Worm (Caenorhabditis elegans) whole organism, L4 larva: ENCODE data around the gene dpy-8.

Source experiments
- D1046.2 ChIP-seq: fragments of 200-800 bp; sonication (Bioruptor generic); IDR thresholded peaks from 2 replicates; pipeline ENCODE4 v1.3.6; 2022; ENCODE audit warnings: missing genetic modification characterization, missing compliant biosample characterization
- T20F7.1 ChIP-seq: fragments of 200-800 bp; sonication (Bioruptor generic); optimal IDR thresholded peaks from 2 replicates; lab custom pipeline; 2018; ENCODE audit warnings: mild to moderate bottlenecking, missing genetic modification characterization, missing compliant biosample characterization
- T26A8.4 ChIP-seq: fragments of 200-800 bp; sonication (Bioruptor generic); IDR thresholded peaks from 2 replicates; pipeline ENCODE4 v1.3.6; 2022; ENCODE audit warnings: missing genetic modification characterization, missing compliant biosample characterization
- Y105C5A.15 ChIP-seq: fragments of 200-800 bp; sonication (Bioruptor generic); IDR thresholded peaks from 2 replicates; pipeline ENCODE4 v1.3.6; 2022; ENCODE audit warnings: missing genetic modification characterization, missing compliant biosample characterization
- Y48G9A.11 ChIP-seq: fragments of 200-800 bp; sonication (Bioruptor generic); IDR thresholded peaks from 2 replicates; pipeline ENCODE4 v1.3.6; 2022; ENCODE audit warnings: missing genetic modification reagents, missing genetic modification characterization, missing compliant biosample characterization
- Y75B8A.6 ChIP-seq: fragments of 200-800 bp; sonication (Bioruptor generic); IDR thresholded peaks from 2 replicates; pipeline ENCODE4 v1.3.6; 2022; ENCODE audit warnings: missing genetic modification reagents, missing genetic modification characterization, missing compliant biosample characterization
- aha-1 ChIP-seq: fragments of 150-350 bp; peaks from one replicate; lab custom pipeline; 2014; ENCODE audit warnings: missing biosample characterization, missing genetic modification characterization
- ceh-20 ChIP-seq: fragments of 200-800 bp; sonication (Bioruptor generic); IDR thresholded peaks from 2 replicates; pipeline ENCODE4 v1.3.6; 2022; ENCODE audit warnings: missing genetic modification reagents, missing genetic modification characterization, missing compliant biosample characterization
- ceh-28 ChIP-seq: fragments of 150-350 bp; optimal IDR thresholded peaks from 2 replicates; lab custom pipeline; 2014; ENCODE audit warnings: missing biosample characterization, missing genetic modification reagents, missing genetic modification characterization
- ceh-32 ChIP-seq: sonication (generic microtip); optimal IDR thresholded peaks from 2 replicates; lab custom pipeline; 2016; ENCODE audit warnings: mild to moderate bottlenecking, missing genetic modification characterization, missing compliant biosample characterization; ENCODE audit not compliant: poor library complexity
- daf-16 ChIP-seq, 3 experiments: sonication (generic microtip); optimal IDR thresholded peaks; 2 replicates each; lab custom pipeline; 2016 to 2017; ENCODE audit warnings: missing genetic modification characterization in 3 of 3, missing genetic modification reagents in 3 of 3, mild to moderate bottlenecking in 2 of 3, missing compliant biosample characterization in 2 of 3, missing biosample characterization in 1 of 3, moderate library complexity in 1 of 3
- dmd-6 ChIP-seq: fragments of 200-800 bp; sonication (Bioruptor generic); IDR thresholded peaks from 2 replicates; pipeline ENCODE4 v1.3.6; 2022; ENCODE audit warnings: missing genetic modification reagents, missing genetic modification characterization, missing compliant biosample characterization
- duxl-1 ChIP-seq: sonication (generic microtip); optimal IDR thresholded peaks from 2 replicates; lab custom pipeline; 2016; ENCODE audit warnings: mild to moderate bottlenecking, missing genetic modification characterization, moderate library complexity, missing compliant biosample characterization; ENCODE audit not compliant: poor library complexity
- dve-1 ChIP-seq: sonication (generic microtip); optimal IDR thresholded peaks from 2 replicates; lab custom pipeline; 2017; ENCODE audit warnings: antibody characterized with exemption, mild to moderate bottlenecking, missing genetic modification characterization, missing compliant biosample characterization; ENCODE audit not compliant: insufficient read depth
- gei-8 ChIP-seq: fragments of 200-800 bp; sonication (Bioruptor generic); optimal IDR thresholded peaks from 2 replicates; lab custom pipeline; 2018; ENCODE audit warnings: mild to moderate bottlenecking, missing genetic modification characterization, missing compliant biosample characterization
- jun-1 ChIP-seq: fragments of 150-350 bp; optimal IDR thresholded peaks from 2 replicates; lab custom pipeline; 2014; ENCODE audit warnings: missing biosample characterization, missing genetic modification reagents, missing genetic modification characterization
- lim-7 ChIP-seq: fragments of 200-800 bp; sonication (Bioruptor generic); IDR thresholded peaks from 2 replicates; pipeline ENCODE4 v1.3.6; 2022; ENCODE audit warnings: missing genetic modification characterization, missing compliant biosample characterization
- lin-1 ChIP-seq: fragments of 200-800 bp; sonication (Bioruptor generic); IDR thresholded peaks from 2 replicates; pipeline ENCODE4 v1.3.6; 2022; ENCODE audit warnings: missing genetic modification reagents, missing genetic modification characterization, missing compliant biosample characterization
- lin-13 ChIP-seq: fragments of 150-350 bp; optimal IDR thresholded peaks from 2 replicates; lab custom pipeline; 2014; ENCODE audit warnings: missing biosample characterization, missing genetic modification reagents, missing genetic modification characterization
- lin-38 ChIP-seq: fragments of 200-800 bp; sonication (Bioruptor generic); IDR thresholded peaks from 2 replicates; pipeline ENCODE4 v1.3.6; 2022; ENCODE audit warnings: missing genetic modification reagents, missing genetic modification characterization, missing compliant biosample characterization
- lsy-2 ChIP-seq, 2 experiments: fragments of 150-350 bp in 1 of 2; sonication (generic microtip) in 1 of 2; optimal IDR thresholded peaks; 2 replicates each; lab custom pipeline; 2014 to 2017; ENCODE audit warnings: missing biosample characterization in 2 of 2, missing genetic modification characterization in 2 of 2
- mdt-29 ChIP-seq: fragments of 200-800 bp; sonication (Bioruptor generic); IDR thresholded peaks from 2 replicates; pipeline ENCODE4 v1.3.6; 2022; ENCODE audit warnings: missing genetic modification reagents, missing genetic modification characterization, missing compliant biosample characterization
- nhr-102 ChIP-seq: sonication (generic microtip); optimal IDR thresholded peaks from 2 replicates; lab custom pipeline; 2016; ENCODE audit warnings: mild to moderate bottlenecking, missing genetic modification characterization, moderate library complexity, missing compliant biosample characterization
- nhr-41 ChIP-seq: fragments of 200-800 bp; sonication (Bioruptor generic); IDR thresholded peaks from 2 replicates; pipeline ENCODE4 v1.3.6; 2022; ENCODE audit warnings: missing genetic modification reagents, missing genetic modification characterization, missing compliant biosample characterization
- nhr-76 ChIP-seq: fragments of 150-350 bp; optimal IDR thresholded peaks from 2 replicates; lab custom pipeline; 2014; ENCODE audit warnings: missing biosample characterization, missing genetic modification characterization
- pha-4 ChIP-seq, 2 experiments: fragments of 150-350 bp in 1 of 2; fragments of 200-800 bp in 1 of 2; sonication (Bioruptor generic) in 1 of 2; IDR thresholded peaks in 1 of 2; optimal IDR thresholded peaks in 1 of 2; 2 replicates each; pipeline versions ENCODE4 v1.3.6 to Lab custom; 2014 to 2022; ENCODE audit warnings: missing genetic modification characterization in 2 of 2, missing genetic modification reagents in 2 of 2, missing biosample characterization in 1 of 2, missing compliant biosample characterization in 1 of 2
- php-3 ChIP-seq: fragments of 200-800 bp; sonication (Bioruptor generic); IDR thresholded peaks from 2 replicates; pipeline ENCODE4 v1.3.6; 2022; ENCODE audit warnings: missing genetic modification reagents, missing genetic modification characterization, missing compliant biosample characterization
- saeg-2 ChIP-seq: fragments of 200-800 bp; sonication (Bioruptor generic); IDR thresholded peaks from 2 replicates; pipeline ENCODE4 v1.3.6; 2022; ENCODE audit warnings: missing genetic modification reagents, missing genetic modification characterization, missing compliant biosample characterization
- set-16 ChIP-seq: fragments of 200-800 bp; sonication (Bioruptor generic); IDR thresholded peaks from 2 replicates; pipeline ENCODE4 v1.3.6; 2022; ENCODE audit warnings: missing genetic modification reagents, missing genetic modification characterization, missing compliant biosample characterization
- skn-1 ChIP-seq: fragments of 150-350 bp; optimal IDR thresholded peaks from 2 replicates; lab custom pipeline; 2014; ENCODE audit warnings: missing biosample characterization, missing genetic modification characterization
- tag-97 ChIP-seq: fragments of 200-800 bp; sonication (Bioruptor generic); IDR thresholded peaks from 2 replicates; pipeline ENCODE4 v1.3.6; 2022; ENCODE audit warnings: missing genetic modification characterization, missing compliant biosample characterization
- unc-130 ChIP-seq: sonication (generic microtip); optimal IDR thresholded peaks from 2 replicates; lab custom pipeline; 2016; ENCODE audit warnings: missing genetic modification reagents, missing genetic modification characterization, missing compliant biosample characterization
- unc-39 ChIP-seq: sonication (generic microtip); optimal IDR thresholded peaks from 2 replicates; lab custom pipeline; 2017; ENCODE audit warnings: missing biosample characterization, missing genetic modification characterization
- zag-1 ChIP-seq: fragments of 150-350 bp; optimal IDR thresholded peaks from 2 replicates; lab custom pipeline; 2014; ENCODE audit warnings: missing biosample characterization, missing genetic modification characterization
- zfp-2 ChIP-seq: sonication (generic microtip); optimal IDR thresholded peaks from 2 replicates; lab custom pipeline; 2016; ENCODE audit warnings: mild to moderate bottlenecking, missing genetic modification characterization, missing compliant biosample characterization
- zfp-3 ChIP-seq: fragments of 200-800 bp; sonication (Bioruptor generic); conservative IDR thresholded peaks from 2 replicates; pipeline ENCODE4 v1.3.6; 2022; ENCODE audit warnings: missing genetic modification reagents, missing genetic modification characterization, missing compliant biosample characterization
- zip-2 ChIP-seq: fragments of 150-350 bp; optimal IDR thresholded peaks from 2 replicates; lab custom pipeline; 2014; ENCODE audit warnings: missing biosample characterization, missing genetic modification characterization

dpy-8 gene

DNA sequence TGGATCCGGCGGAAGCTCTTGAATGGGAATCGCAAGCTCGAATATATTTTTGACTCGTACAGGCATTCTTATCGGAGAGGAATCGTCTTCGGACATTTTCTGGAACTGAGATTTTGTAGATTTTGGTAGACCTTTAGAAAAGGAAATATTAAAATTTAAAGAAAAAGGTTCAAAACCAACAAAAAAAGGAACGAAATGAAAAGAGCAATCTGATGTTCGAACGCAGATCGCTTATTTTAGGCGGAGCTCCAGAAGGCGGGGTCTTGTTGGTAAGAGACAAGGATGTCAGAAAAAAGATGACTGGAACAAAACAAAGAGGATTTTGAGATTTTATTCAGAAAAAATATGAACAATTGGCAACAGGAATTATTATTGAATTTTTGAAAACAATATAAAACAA lies 43.3 kb downstream of the dpy-8 start, which contains the start of gene C42D8.9:
Gene C42D8.9 (minus strand): TSS at position 101 of the 400 bp plus-strand sequence.
- TF ChIP-seq aha-1 (tag; lab: Kevin White, UChicago) = peak; percentile 28
- TF ChIP-seq duxl-1 = no peak
- TF ChIP-seq, all 104 proteins: peak for 1

DNA sequence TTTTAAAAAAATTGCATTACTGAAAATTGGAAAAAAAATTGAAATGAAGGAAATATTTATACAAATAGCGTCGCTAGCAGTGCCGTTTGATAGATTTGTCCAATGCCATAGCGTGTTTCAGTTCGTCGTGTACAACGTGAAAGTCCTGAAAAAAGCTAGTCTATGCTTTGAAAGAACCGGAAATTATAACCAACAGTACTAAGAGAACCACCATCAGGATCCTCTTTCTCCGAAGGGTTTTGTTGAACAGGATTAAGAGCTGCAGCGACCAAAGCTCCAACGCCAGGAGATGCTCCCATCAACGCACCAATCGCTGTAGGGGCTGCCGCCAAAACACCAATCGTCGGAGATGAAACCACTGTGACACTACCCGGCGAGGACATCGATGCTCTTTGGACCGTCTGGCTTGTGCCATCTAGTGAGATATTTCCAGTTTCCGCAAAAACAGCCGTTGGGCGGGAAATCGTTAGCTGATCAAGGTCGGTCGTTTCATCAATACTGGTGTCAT lies 44.0 kb downstream of the dpy-8 start:
- TF ChIP-seq pha-4 (GFP tag; IDR thresholded peaks at IDR 0.05; lab: Robert Waterston, UW) (peak; percentile 9; the same call in 1 of the 2 replicates), pha-4 (tag; optimal IDR thresholded peaks at IDR 0.05; lab: Kevin White, UChicago) (no peak), zfp-2 (no peak), ceh-20 (GFP tag; lab: Robert Waterston, UW) (no peak), ceh-28 (tag; lab: Kevin White, UChicago) (no peak), D1046.2 (GFP tag; lab: Robert Waterston, UW) (no peak), unc-39 (tag; lab: Kevin White, UChicago) (no peak), mdt-29 (0 out of 2 replicates have a peak, but pooled peaks have one; percentile 22), Y48G9A.11 (GFP tag; lab: Robert Waterston, UW) (0 out of 2 replicates have a peak, but pooled peaks have one; percentile 50), zfp-3 (GFP tag; lab: Robert Waterston, UW) (peak; percentile 95), nhr-102 (tag; lab: Kevin White, UChicago) (peak; percentile 17), lin-1 (GFP tag; lab: Robert Waterston, UW) (0 out of 2 replicates have a peak, but pooled peaks have one; percentile 16), dmd-6 (GFP tag; lab: Robert Waterston, UW) (peak; percentile 24), ceh-32 (tag; lab: Kevin White, UChicago) (no peak), unc-130 (GFP tag; lab: Kevin White, UChicago) (no peak), zag-1 (no peak), dve-1 (tag; lab: Kevin White, UChicago) (peak; percentile 30), T26A8.4 (GFP tag; lab: Robert Waterston, UW) (no peak; the same call in 1 of the 2 replicates), nhr-41 (GFP tag; lab: Robert Waterston, UW) (peak; percentile 35; the same call in 1 of the 2 replicates), lin-38 (GFP tag; lab: Robert Waterston, UW) (peak; percentile 45), saeg-2 (GFP tag; lab: Robert Waterston, UW) (no peak), T20F7.1 (peak; percentile 63), jun-1 (tag; lab: Kevin White, UChicago) (no peak), skn-1 (tag; lab: Kevin White, UChicago) (no peak), lim-7 (GFP tag; lab: Robert Waterston, UW) (0 out of 2 replicates have a peak, but pooled peaks have one; percentile 8), daf-16 (GFP tag; optimal IDR thresholded peaks at IDR 0.05; lab: Kevin White, UChicago) (peak in 1 of 2 experiments; percentile 42), daf-16 (tag; optimal IDR thresholded peaks at IDR 0.05; lab: Kevin White, UChicago) (no peak), Y75B8A.6 (GFP tag; lab: Robert Waterston, UW) (no peak; the same call in 1 of the 2 replicates), Y105C5A.15 (peak; percentile 82; the same call in 1 of the 2 replicates), gei-8 (no peak), nhr-76 (tag; lab: Kevin White, UChicago) (no peak), lin-13 (peak; percentile 21), php-3 (GFP tag; lab: Robert Waterston, UW) (no peak), set-16 (no peak; the same call in 1 of the 2 replicates), lsy-2 (tag; optimal IDR thresholded peaks at IDR 0.05; lab: Kevin White, UChicago) (no peak)

ce11 chrX:5105703-5106102 lies 44.6 kb downstream of the dpy-8 start:
- no peak for TF ChIP-seq zip-2 (tag; lab: Kevin White, UChicago)
- TF ChIP-seq set-16 = peak; percentile 70
- no peak for TF ChIP-seq tag-97
- TF ChIP-seq pha-4 (GFP tag; IDR thresholded peaks at IDR 0.05; lab: Robert Waterston, UW) = peak; percentile 33; the same call in 1 of the 2 replicates
- no peak for TF ChIP-seq pha-4 (tag; optimal IDR thresholded peaks at IDR 0.05; lab: Kevin White, UChicago)
